Worm (Caenorhabditis elegans) whole organism, late embryonic: ENCODE measurements around the gene ZK1240.11.

Experiments used
- T23F11.4 ChIP-seq: fragments of 200-800 bp; sonication (Bioruptor generic); optimal IDR thresholded peaks from 2 replicates; lab custom pipeline; 2018; ENCODE audit warnings: mild to moderate bottlenecking, missing genetic modification characterization, missing compliant biosample characterization
- ahr-1 ChIP-seq: sonication (generic microtip); optimal IDR thresholded peaks from 2 replicates; lab custom pipeline; 2016; ENCODE audit warnings: missing genetic modification characterization, missing compliant biosample characterization
- ama-1 ChIP-seq: fragments of 150-350 bp; optimal IDR thresholded peaks from 2 replicates; lab custom pipeline; 2014
- ceh-18 ChIP-seq: sonication (generic microtip); optimal IDR thresholded peaks from 2 replicates; lab custom pipeline; 2016; ENCODE audit warnings: missing genetic modification characterization, missing compliant biosample characterization
- ceh-19 ChIP-seq: fragments of 200-800 bp; sonication (Bioruptor generic); optimal IDR thresholded peaks from 2 replicates; lab custom pipeline; 2018; ENCODE audit warnings: mild to moderate bottlenecking, missing genetic modification characterization, missing compliant biosample characterization
- ceh-2 ChIP-seq: sonication (generic microtip); optimal IDR thresholded peaks from 2 replicates; lab custom pipeline; 2016; ENCODE audit warnings: missing genotype, missing genetic modification characterization, missing compliant biosample characterization
- ceh-22 ChIP-seq: sonication (generic microtip); optimal IDR thresholded peaks from 2 replicates; lab custom pipeline; 2017; ENCODE audit warnings: missing biosample characterization, missing genetic modification characterization
- ceh-31 ChIP-seq: sonication (generic microtip); optimal IDR thresholded peaks from 2 replicates; lab custom pipeline; 2016; ENCODE audit warnings: missing genetic modification characterization, missing compliant biosample characterization
- ceh-6 ChIP-seq: fragments of 200-800 bp; sonication (Bioruptor generic); optimal IDR thresholded peaks from 2 replicates; lab custom pipeline; 2018; ENCODE audit warnings: mild to moderate bottlenecking, missing genetic modification characterization, missing compliant biosample characterization
- ceh-9 ChIP-seq: sonication (generic microtip); optimal IDR thresholded peaks from 2 replicates; lab custom pipeline; 2016; ENCODE audit warnings: mild to moderate bottlenecking, missing genetic modification characterization, inconsistent platforms, missing compliant biosample characterization
- che-1 ChIP-seq: sonication (generic microtip); optimal IDR thresholded peaks from 2 replicates; lab custom pipeline; 2016; ENCODE audit warnings: mild to moderate bottlenecking, missing genetic modification characterization, missing compliant biosample characterization
- dmd-4 ChIP-seq: sonication (generic microtip); optimal IDR thresholded peaks from 2 replicates; lab custom pipeline; 2016; ENCODE audit warnings: borderline replicate concordance, missing genetic modification characterization, missing compliant biosample characterization
- dve-1 ChIP-seq: sonication (generic microtip); optimal IDR thresholded peaks from 2 replicates; lab custom pipeline; 2017; ENCODE audit warnings: antibody characterized with exemption, mild to moderate bottlenecking, missing genetic modification characterization, missing compliant biosample characterization
- ets-4 ChIP-seq: sonication (generic microtip); optimal IDR thresholded peaks from 2 replicates; lab custom pipeline; 2016; ENCODE audit warnings: missing genetic modification characterization, missing compliant biosample characterization
- eyg-1 ChIP-seq: sonication (generic microtip); optimal IDR thresholded peaks from 2 replicates; lab custom pipeline; 2016; ENCODE audit warnings: missing genotype, missing genetic modification characterization, missing compliant biosample characterization
- fax-1 ChIP-seq: sonication (generic microtip); optimal IDR thresholded peaks from 2 replicates; lab custom pipeline; 2016; ENCODE audit warnings: missing genotype, missing genetic modification characterization, missing compliant biosample characterization
- fkh-6 ChIP-seq: sonication (generic microtip); optimal IDR thresholded peaks from 2 replicates; lab custom pipeline; 2016; ENCODE audit warnings: missing genetic modification characterization, missing compliant biosample characterization
- gmeb-2 ChIP-seq: sonication (generic microtip); optimal IDR thresholded peaks from 2 replicates; lab custom pipeline; 2016; ENCODE audit warnings: missing genetic modification characterization, inconsistent platforms, missing compliant biosample characterization
- hlh-13 ChIP-seq: fragments of 200-800 bp; sonication (Bioruptor generic); optimal IDR thresholded peaks from 2 replicates; lab custom pipeline; 2018; ENCODE audit warnings: mild to moderate bottlenecking, missing genetic modification characterization, missing compliant biosample characterization
- hlh-15 ChIP-seq: sonication (generic microtip); optimal IDR thresholded peaks from 2 replicates; lab custom pipeline; 2016; ENCODE audit warnings: missing genetic modification characterization, missing compliant biosample characterization
- hlh-6 ChIP-seq: sonication (generic microtip); optimal IDR thresholded peaks from 2 replicates; lab custom pipeline; 2016; ENCODE audit warnings: missing genotype, missing genetic modification characterization, missing compliant biosample characterization
- hlh-8 ChIP-seq: sonication (generic microtip); optimal IDR thresholded peaks from 2 replicates; lab custom pipeline; 2016; ENCODE audit warnings: missing genotype, missing genetic modification characterization, missing compliant biosample characterization
- lim-6 ChIP-seq: sonication (generic microtip); optimal IDR thresholded peaks from 2 replicates; lab custom pipeline; 2016; ENCODE audit warnings: missing genetic modification characterization, missing compliant biosample characterization
- lin-11 ChIP-seq: fragments of 200-800 bp; sonication (Bioruptor generic); optimal IDR thresholded peaks from 2 replicates; lab custom pipeline; 2018; ENCODE audit warnings: mild to moderate bottlenecking, missing genetic modification characterization, missing compliant biosample characterization
- mec-3 ChIP-seq: sonication (generic microtip); optimal IDR thresholded peaks from 2 replicates; lab custom pipeline; 2016; ENCODE audit warnings: borderline replicate concordance, missing genetic modification characterization, missing compliant biosample characterization
- nfya-1 ChIP-seq: sonication (generic microtip); optimal IDR thresholded peaks from 2 replicates; lab custom pipeline; 2017; ENCODE audit warnings: missing genetic modification characterization, mild to moderate bottlenecking, missing compliant biosample characterization, antibody characterized with exemption, moderate library complexity
- npax-4 ChIP-seq: sonication (generic microtip); optimal IDR thresholded peaks from 2 replicates; lab custom pipeline; 2016; ENCODE audit warnings: missing genetic modification characterization, missing compliant biosample characterization
- pag-3 ChIP-seq: sonication (generic microtip); optimal IDR thresholded peaks from 2 replicates; lab custom pipeline; 2016; ENCODE audit warnings: missing compliant biosample characterization, missing genetic modification characterization, borderline replicate concordance
- pha-2 ChIP-seq: sonication (generic microtip); optimal IDR thresholded peaks from 2 replicates; lab custom pipeline; 2017; ENCODE audit warnings: mild to moderate bottlenecking, missing genetic modification characterization, missing compliant biosample characterization
- pha-4 ChIP-seq: fragments of 150-350 bp; optimal IDR thresholded peaks from 2 replicates; lab custom pipeline; 2018; ENCODE audit warnings: missing biosample characterization, missing genetic modification reagents, missing genetic modification characterization
- pqm-1 ChIP-seq: sonication (generic microtip); optimal IDR thresholded peaks from 2 replicates; lab custom pipeline; 2016; ENCODE audit warnings: missing genetic modification characterization, missing compliant biosample characterization
- ref-2 ChIP-seq: sonication (generic microtip); optimal IDR thresholded peaks from 2 replicates; lab custom pipeline; 2016; ENCODE audit warnings: missing genetic modification characterization, missing compliant biosample characterization
- sdc-2 ChIP-seq: sonication (generic microtip); optimal IDR thresholded peaks from 2 replicates; lab custom pipeline; 2016; ENCODE audit warnings: missing genotype, missing genetic modification characterization, missing compliant biosample characterization
- sox-2 ChIP-seq: fragments of 200-800 bp; sonication (Bioruptor generic); IDR thresholded peaks from 2 replicates; pipeline ENCODE4 v1.3.6; 2022; ENCODE audit warnings: missing genetic modification reagents, missing genetic modification characterization, missing compliant biosample characterization
- tbx-2 ChIP-seq: sonication (generic microtip); optimal IDR thresholded peaks from 2 replicates; lab custom pipeline; 2016; ENCODE audit warnings: missing genetic modification characterization, missing compliant biosample characterization
- tbx-7 ChIP-seq: sonication (generic microtip); optimal IDR thresholded peaks from 2 replicates; lab custom pipeline; 2016; ENCODE audit warnings: missing genotype, missing genetic modification characterization, missing compliant biosample characterization
- ttx-3 ChIP-seq: sonication (generic microtip); optimal IDR thresholded peaks from 2 replicates; lab custom pipeline; 2016; ENCODE audit warnings: missing genetic modification reagents, missing genetic modification characterization, missing compliant biosample characterization
- unc-3 ChIP-seq, 2 experiments: fragments of 200-800 bp in 1 of 2; sonication (Bioruptor generic) in 1 of 2; sonication (generic microtip) in 1 of 2; conservative IDR thresholded peaks in 1 of 2; optimal IDR thresholded peaks in 1 of 2; 2 replicates each; pipeline versions ENCODE4 v1.3.6 to Lab custom; 2016 to 2022; ENCODE audit warnings: missing compliant biosample characterization in 2 of 2, missing genetic modification characterization in 2 of 2, missing genetic modification reagents in 1 of 2
- unc-42 ChIP-seq: sonication (generic microtip); optimal IDR thresholded peaks from 2 replicates; lab custom pipeline; 2016; ENCODE audit warnings: missing genotype, missing genetic modification characterization, missing compliant biosample characterization
- unc-55 ChIP-seq: sonication (generic microtip); optimal IDR thresholded peaks from 2 replicates; lab custom pipeline; 2017; ENCODE audit warnings: missing biosample characterization, missing genetic modification reagents, missing genetic modification characterization
- unc-86 ChIP-seq: sonication (generic microtip); optimal IDR thresholded peaks from 2 replicates; lab custom pipeline; 2016; ENCODE audit warnings: missing genetic modification characterization, missing compliant biosample characterization

ZK1240.11 gene

DNA sequence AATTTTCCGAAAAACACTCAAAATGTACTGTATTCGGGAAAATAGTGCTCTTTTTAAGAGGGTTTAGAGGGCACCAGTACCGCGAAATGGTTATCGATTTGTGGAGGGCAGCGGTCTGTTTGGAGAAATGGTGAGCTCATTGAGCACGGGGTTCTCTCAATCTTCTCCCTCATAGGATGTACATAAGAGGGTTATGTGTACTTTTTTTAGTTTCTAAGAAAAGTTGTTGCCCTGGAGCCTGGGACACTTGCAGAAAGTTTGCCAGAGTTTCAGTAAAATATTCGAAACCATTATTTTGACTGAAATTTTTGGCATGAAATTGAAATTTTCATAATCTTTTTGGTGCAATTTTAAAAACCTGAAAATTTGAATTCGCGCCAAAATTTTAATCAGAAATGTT is 27.5 kb downstream of the ZK1240.11 start, which contains the start of gene F43C11.10:
Gene F43C11.10, minus strand, starts transcription at position 101 of the 400 bp plus-strand sequence.
- no peak for TF ChIP-seq unc-55

DNA sequence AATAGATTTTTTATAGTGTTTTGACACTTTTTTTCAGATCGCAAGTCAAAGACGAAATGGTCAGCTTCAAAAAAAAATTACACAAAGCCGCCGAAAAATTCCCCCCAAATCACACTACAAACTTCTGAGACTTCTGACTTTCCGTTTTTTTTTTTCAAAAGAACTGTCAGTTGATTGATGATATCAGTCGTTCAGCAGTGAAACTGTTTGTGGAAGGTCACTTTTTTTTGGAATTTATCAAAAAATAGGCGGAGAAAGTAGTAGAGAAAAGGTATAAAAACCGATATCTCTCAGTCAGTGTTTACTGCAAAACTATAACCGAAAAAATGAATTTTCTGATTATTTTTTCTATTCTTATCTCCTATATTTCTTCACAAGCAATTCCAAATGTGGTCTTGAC is 28.0 kb downstream of the ZK1240.11 start, which contains the start of gene F43C11.3:
Gene F43C11.3, plus strand, starts transcription at position 301 of the 400 bp plus-strand sequence.
- TF ChIP-seq ceh-31 (tag; lab: Kevin White, UChicago) (no peak), pag-3 (tag; lab: Kevin White, UChicago) (no peak), tbx-7 (no peak), fkh-6 (no peak), unc-3 (GFP tag; conservative IDR thresholded peaks at IDR 0.05; lab: Robert Waterston, UW) (no peak), unc-3 (tag; optimal IDR thresholded peaks at IDR 0.05; lab: Kevin White, UChicago) (no peak), che-1 (tag; lab: Kevin White, UChicago) (no peak), fax-1 (tag; lab: Kevin White, UChicago) (no peak), ceh-19 (no peak), hlh-6 (tag; lab: Kevin White, UChicago) (no peak), nfya-1 (tag; lab: Kevin White, UChicago) (no peak), gmeb-2 (no peak)

DNA sequence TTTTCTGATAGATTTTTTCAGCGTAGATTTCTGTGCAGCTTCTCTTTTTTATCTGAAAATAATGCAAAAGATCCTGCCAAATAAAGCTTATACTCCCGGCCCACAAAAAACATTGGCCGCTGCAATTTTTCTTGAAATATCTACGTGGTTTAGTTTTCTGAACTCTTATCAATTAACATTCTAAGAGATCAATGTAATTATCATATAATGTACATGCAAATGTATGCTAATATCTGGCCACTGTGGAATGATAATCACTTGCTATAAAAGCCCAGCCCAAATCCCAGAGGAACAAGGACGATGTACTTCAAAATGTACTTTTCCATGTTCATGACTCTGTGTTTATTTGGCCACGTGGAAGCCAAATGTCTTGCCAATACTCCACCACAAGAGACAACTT is 29.4 kb downstream of the ZK1240.11 start, which contains the start of gene F43C11.2:
Gene F43C11.2, plus strand, starts transcription at position 301 of the 400 bp plus-strand sequence.
- no peak for TF ChIP-seq ceh-18 (tag; lab: Kevin White, UChicago)
- no peak for TF ChIP-seq unc-42 (tag; lab: Kevin White, UChicago)
- TF ChIP-seq ref-2 (tag; lab: Kevin White, UChicago) = no peak
- TF ChIP-seq lim-6 = no peak
- no peak for TF ChIP-seq ceh-22 (tag; lab: Kevin White, UChicago)
- TF ChIP-seq unc-55 = no peak
- TF ChIP-seq dmd-4 (tag; lab: Kevin White, UChicago) = no peak
- no peak for TF ChIP-seq lin-11 (tag; lab: Kevin White, UChicago)
- no peak for TF ChIP-seq unc-86 (tag; lab: Kevin White, UChicago)
- TF ChIP-seq sdc-2 (tag; lab: Kevin White, UChicago) = no peak
- no peak for TF ChIP-seq sox-2 (GFP tag; lab: Robert Waterston, UW)
- TF ChIP-seq npax-4 (tag; lab: Kevin White, UChicago) = no peak
- TF ChIP-seq ttx-3 (tag; lab: Kevin White, UChicago) = no peak
- no peak for TF ChIP-seq eyg-1
- no peak for TF ChIP-seq pqm-1 (tag; lab: Kevin White, UChicago)
- TF ChIP-seq hlh-15 = no peak
- no peak for TF ChIP-seq pha-2 (tag; lab: Kevin White, UChicago)

DNA sequence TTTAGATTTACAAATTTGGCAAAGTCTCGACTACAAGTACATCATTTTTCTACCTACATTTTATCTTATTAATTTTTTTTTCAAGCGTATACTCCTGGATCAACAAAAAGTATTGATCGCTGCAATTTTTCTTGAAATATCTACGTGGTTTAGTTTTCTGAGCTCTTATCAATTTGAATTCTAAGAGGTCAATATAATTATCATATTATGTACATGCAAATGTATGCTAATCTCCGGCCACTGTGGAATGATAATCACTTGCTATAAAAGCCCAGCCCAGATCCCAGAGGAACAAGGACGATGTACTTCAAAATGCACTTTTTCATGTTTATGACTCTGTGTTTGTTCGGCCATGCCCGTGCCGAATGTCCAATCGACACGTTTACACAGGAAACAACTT is 31.7 kb downstream of the ZK1240.11 start, which contains the start of gene F43C11.1:
Gene F43C11.1, plus strand, starts transcription at position 301 of the 400 bp plus-strand sequence.
- TF ChIP-seq ets-4 (tag; lab: Kevin White, UChicago) (no peak), dve-1 (tag; lab: Kevin White, UChicago) (no peak), mec-3 (tag; lab: Kevin White, UChicago) (no peak), unc-42 (tag; lab: Kevin White, UChicago) (no peak), pha-4 (no peak), hlh-13 (GFP tag; lab: Kevin White, UChicago) (no peak), hlh-15 (no peak), nfya-1 (tag; lab: Kevin White, UChicago) (no peak), tbx-2 (tag; lab: Kevin White, UChicago) (no peak), ceh-2 (tag; lab: Kevin White, UChicago) (no peak), gmeb-2 (no peak)
- TF ChIP-seq, all 69 proteins: peak for 0

DNA sequence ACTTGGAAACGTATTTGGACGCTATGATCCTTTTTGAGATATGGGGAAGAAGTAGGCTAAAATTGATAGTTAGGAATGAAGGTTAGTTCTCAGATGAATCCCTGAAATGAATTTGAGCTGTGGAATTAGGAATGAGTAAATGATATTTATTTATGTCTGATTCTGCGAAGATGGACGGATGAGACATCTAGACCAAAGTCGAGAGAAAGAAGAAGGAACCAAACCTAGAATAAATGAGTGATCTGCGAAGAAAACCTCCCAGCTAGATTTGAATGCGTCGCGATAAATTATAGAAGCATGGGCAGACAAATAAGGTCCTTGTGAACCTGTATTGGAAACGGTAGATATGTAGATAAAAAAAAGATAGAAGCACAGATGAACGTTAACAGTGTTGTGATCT is 34.9 kb downstream of the ZK1240.11 start, which contains the start of gene F43C11.16:
Gene F43C11.16, minus strand, starts transcription at position 101 of the 400 bp plus-strand sequence.
- TF ChIP-seq hlh-8 (tag; lab: Kevin White, UChicago) = no peak
- TF ChIP-seq ceh-9 (tag; lab: Kevin White, UChicago) = no peak
- no peak for TF ChIP-seq ets-4 (tag; lab: Kevin White, UChicago)
- no peak for TF ChIP-seq pha-2 (tag; lab: Kevin White, UChicago)
- no peak for TF ChIP-seq unc-42 (tag; lab: Kevin White, UChicago)
- TF ChIP-seq ahr-1 (tag; lab: Kevin White, UChicago) = no peak
- TF ChIP-seq ama-1 (lab: Kevin White, UChicago) = no peak
- no peak for TF ChIP-seq ceh-6 (GFP tag; lab: Kevin White, UChicago)
- TF ChIP-seq hlh-13 (GFP tag; lab: Kevin White, UChicago) = no peak
- no peak for TF ChIP-seq T23F11.4 (GFP tag; lab: Kevin White, UChicago)
- TF ChIP-seq sox-2 (GFP tag; lab: Robert Waterston, UW) = no peak
